Worm (Caenorhabditis elegans) whole organism, midembryonic: ENCODE results near the gene K10C2.6.

Experiments used
- T22C8.4 ChIP-seq: fragments of 200-800 bp; sonication (Bioruptor generic); IDR thresholded peaks from 2 replicates; pipeline ENCODE4 v1.3.6; 2022; ENCODE audit warnings: missing genetic modification characterization, missing compliant biosample characterization
- cog-1 ChIP-seq: sonication (generic microtip); optimal IDR thresholded peaks from 2 replicates; lab custom pipeline; 2016; ENCODE audit warnings: missing genetic modification characterization, missing compliant biosample characterization
- flt-1 ChIP-seq: fragments of 200-800 bp; sonication (Bioruptor generic); IDR thresholded peaks from 2 replicates; pipeline ENCODE4 v1.3.6; 2022; ENCODE audit warnings: missing genetic modification characterization, missing compliant biosample characterization
- med-1 ChIP-seq: sonication (generic microtip); optimal IDR thresholded peaks from 2 replicates; lab custom pipeline; 2017; ENCODE audit warnings: missing genetic modification characterization, mild to moderate bottlenecking, missing compliant biosample characterization, antibody characterized with exemption, missing genetic modification reagents; ENCODE audit not compliant: insufficient read depth
- ref-1 ChIP-seq: fragments of 200-800 bp; sonication (Bioruptor generic); conservative IDR thresholded peaks from 2 replicates; pipeline ENCODE4 v1.3.6; 2022; ENCODE audit warnings: missing genetic modification reagents, missing genetic modification characterization, missing compliant biosample characterization
- ztf-23 ChIP-seq: fragments of 200-800 bp; sonication (Bioruptor generic); IDR thresholded peaks from 2 replicates; pipeline ENCODE4 v1.3.6; 2022; ENCODE audit warnings: missing genetic modification reagents, missing genetic modification characterization, missing compliant biosample characterization
- ztf-29 ChIP-seq: fragments of 200-800 bp; sonication (Bioruptor generic); IDR thresholded peaks from 2 replicates; pipeline ENCODE4 v1.3.6; 2022; ENCODE audit warnings: missing genetic modification reagents, missing genetic modification characterization, missing compliant biosample characterization

- TF ChIP-seq med-1 (no peak), ref-1 (GFP tag; lab: Robert Waterston, UW) (no peak), T22C8.4 (GFP tag; lab: Robert Waterston, UW) (no peak), ztf-29 (GFP tag; lab: Robert Waterston, UW) (no peak), ztf-23 (GFP tag; lab: Robert Waterston, UW) (no peak), flt-1 (GFP tag; lab: Robert Waterston, UW) (no peak), cog-1 (tag; lab: Kevin White, UChicago) (no peak)
Measured at ce11 chrX:6456567-6456966, 5.3 kb downstream of the K10C2.6 start, which contains the start of gene pept-1.
